Worm (Caenorhabditis elegans): Measurements from ENCODE around the gene lem-2.
A peak's percentile ranks its signal among the peaks of the same experiment; 100 is the strongest.

ce11 chrII:14039811-14040203 lies 23.4 kb upstream of the lem-2 start:
- TF ChIP-seq lsy-2 (tag; optimal IDR thresholded peaks at IDR 0.05) (no peak), ztf-11 (tag; optimal IDR thresholded peaks at IDR 0.05) (no peak), hlh-17 (GFP tag; optimal IDR thresholded peaks at IDR 0.05; ENCODE audit: borderline replicate concordance) (no peak), unc-62 (GFP tag; optimal IDR thresholded peaks at IDR 0.05) (no peak), skn-1 (tag; optimal IDR thresholded peaks at IDR 0.05) (no peak), tbx-2 (tag; optimal IDR thresholded peaks at IDR 0.05) (no peak), F16B12.6 (tag; optimal IDR thresholded peaks at IDR 0.05) (no peak), C34B4.2 (tag; optimal IDR thresholded peaks at IDR 0.05) (no peak), unc-86 (tag; optimal IDR thresholded peaks at IDR 0.05) (no peak), efl-1 (optimal IDR thresholded peaks at IDR 0.05) (no peak), efl-1 (GFP tag; optimal IDR thresholded peaks at IDR 0.05 in 1 of 2) (peak in 1 of 2 experiments; percentile 40), mdl-1 (tag; optimal IDR thresholded peaks at IDR 0.05) (no peak), swsn-7 (tag; optimal IDR thresholded peaks at IDR 0.05) (no peak)
